Worm (Caenorhabditis elegans) whole organism, L1 larva: ENCODE data around the gene srxa-7.

Experiments used
- unc-62 ChIP-seq: fragments of 150-350 bp; optimal IDR thresholded peaks from 2 replicates; lab custom pipeline; 2014; ENCODE audit warnings: missing biosample characterization, missing genetic modification reagents, missing genetic modification characterization
- zag-1 ChIP-seq: fragments of 150-350 bp; optimal IDR thresholded peaks from 2 replicates; lab custom pipeline; 2014; ENCODE audit warnings: missing biosample characterization, missing genetic modification characterization

- TF ChIP-seq unc-62 (no peak), zag-1 (no peak)
These were observed 47.7 kb upstream of the srxa-7 start, which contains the start of gene nhr-127 for ce11 chrV:16259684-16260083.
